Worm (Caenorhabditis elegans) whole organism, late embryonic: Measurements from ENCODE around the gene Y48A6B.3.

Source experiments
- C38D4.7 ChIP-seq: fragments of 200-800 bp; sonication (Bioruptor generic); optimal IDR thresholded peaks from 2 replicates; lab custom pipeline; 2018; ENCODE audit warnings: mild to moderate bottlenecking, missing genetic modification characterization, moderate library complexity, missing compliant biosample characterization
- K02D7.2 ChIP-seq: sonication (generic microtip); optimal IDR thresholded peaks from 2 replicates; lab custom pipeline; 2017; ENCODE audit warnings: mild to moderate bottlenecking, missing genetic modification characterization, missing compliant biosample characterization
- K09A11.1 ChIP-seq: sonication (generic microtip); optimal IDR thresholded peaks from 2 replicates; lab custom pipeline; 2017; ENCODE audit warnings: antibody characterized with exemption, mild to moderate bottlenecking, missing genetic modification characterization, missing compliant biosample characterization; ENCODE audit not compliant: insufficient read depth
- ama-1 ChIP-seq: fragments of 150-350 bp; optimal IDR thresholded peaks from 2 replicates; lab custom pipeline; 2014
- ceh-14 ChIP-seq: sonication (generic microtip); optimal IDR thresholded peaks from 2 replicates; lab custom pipeline; 2016; ENCODE audit warnings: missing genotype, missing genetic modification characterization, missing compliant biosample characterization
- ceh-19 ChIP-seq: fragments of 200-800 bp; sonication (Bioruptor generic); optimal IDR thresholded peaks from 2 replicates; lab custom pipeline; 2018; ENCODE audit warnings: mild to moderate bottlenecking, missing genetic modification characterization, missing compliant biosample characterization
- ceh-22 ChIP-seq: sonication (generic microtip); optimal IDR thresholded peaks from 2 replicates; lab custom pipeline; 2017; ENCODE audit warnings: missing biosample characterization, missing genetic modification characterization
- ceh-30 ChIP-seq: fragments of 150-350 bp; optimal IDR thresholded peaks from 2 replicates; lab custom pipeline; 2014; ENCODE audit warnings: missing biosample characterization, missing genetic modification characterization
- ceh-31 ChIP-seq: sonication (generic microtip); optimal IDR thresholded peaks from 2 replicates; lab custom pipeline; 2016; ENCODE audit warnings: missing genetic modification characterization, missing compliant biosample characterization
- ceh-45 ChIP-seq: fragments of 200-800 bp; sonication (Bioruptor generic); IDR thresholded peaks from 2 replicates; pipeline ENCODE4 v1.3.6; 2022; ENCODE audit warnings: missing genetic modification reagents, missing genetic modification characterization, missing compliant biosample characterization
- ceh-9 ChIP-seq: sonication (generic microtip); optimal IDR thresholded peaks from 2 replicates; lab custom pipeline; 2016; ENCODE audit warnings: mild to moderate bottlenecking, missing genetic modification characterization, inconsistent platforms, missing compliant biosample characterization
- dve-1 ChIP-seq: sonication (generic microtip); optimal IDR thresholded peaks from 2 replicates; lab custom pipeline; 2017; ENCODE audit warnings: antibody characterized with exemption, mild to moderate bottlenecking, missing genetic modification characterization, missing compliant biosample characterization
- elt-2 ChIP-seq: sonication (generic microtip); optimal IDR thresholded peaks from 2 replicates; lab custom pipeline; 2016; ENCODE audit warnings: missing genetic modification reagents, missing genetic modification characterization, missing compliant biosample characterization
- elt-4 ChIP-seq: sonication (generic microtip); optimal IDR thresholded peaks from 2 replicates; lab custom pipeline; 2016; ENCODE audit warnings: missing genetic modification characterization, missing compliant biosample characterization
- eyg-1 ChIP-seq: sonication (generic microtip); optimal IDR thresholded peaks from 2 replicates; lab custom pipeline; 2016; ENCODE audit warnings: missing genotype, missing genetic modification characterization, missing compliant biosample characterization
- fax-1 ChIP-seq: sonication (generic microtip); optimal IDR thresholded peaks from 2 replicates; lab custom pipeline; 2016; ENCODE audit warnings: missing genotype, missing genetic modification characterization, missing compliant biosample characterization
- fkh-6 ChIP-seq: sonication (generic microtip); optimal IDR thresholded peaks from 2 replicates; lab custom pipeline; 2016; ENCODE audit warnings: missing genetic modification characterization, missing compliant biosample characterization
- gmeb-2 ChIP-seq: sonication (generic microtip); optimal IDR thresholded peaks from 2 replicates; lab custom pipeline; 2016; ENCODE audit warnings: missing genetic modification characterization, inconsistent platforms, missing compliant biosample characterization
- hlh-13 ChIP-seq: fragments of 200-800 bp; sonication (Bioruptor generic); optimal IDR thresholded peaks from 2 replicates; lab custom pipeline; 2018; ENCODE audit warnings: mild to moderate bottlenecking, missing genetic modification characterization, missing compliant biosample characterization
- hlh-15 ChIP-seq: sonication (generic microtip); optimal IDR thresholded peaks from 2 replicates; lab custom pipeline; 2016; ENCODE audit warnings: missing genetic modification characterization, missing compliant biosample characterization
- hlh-30 ChIP-seq: sonication (generic microtip); optimal IDR thresholded peaks from 2 replicates; lab custom pipeline; 2017; ENCODE audit warnings: antibody characterized with exemption, missing genetic modification characterization, missing compliant biosample characterization; ENCODE audit not compliant: insufficient read depth
- hlh-6 ChIP-seq: sonication (generic microtip); optimal IDR thresholded peaks from 2 replicates; lab custom pipeline; 2016; ENCODE audit warnings: missing genotype, missing genetic modification characterization, missing compliant biosample characterization
- hlh-8 ChIP-seq: sonication (generic microtip); optimal IDR thresholded peaks from 2 replicates; lab custom pipeline; 2016; ENCODE audit warnings: missing genotype, missing genetic modification characterization, missing compliant biosample characterization
- lin-11 ChIP-seq: fragments of 200-800 bp; sonication (Bioruptor generic); optimal IDR thresholded peaks from 2 replicates; lab custom pipeline; 2018; ENCODE audit warnings: mild to moderate bottlenecking, missing genetic modification characterization, missing compliant biosample characterization
- nfya-1 ChIP-seq: sonication (generic microtip); optimal IDR thresholded peaks from 2 replicates; lab custom pipeline; 2017; ENCODE audit warnings: missing genetic modification characterization, mild to moderate bottlenecking, missing compliant biosample characterization, antibody characterized with exemption, moderate library complexity
- nhr-11 ChIP-seq: fragments of 150-350 bp; optimal IDR thresholded peaks from 2 replicates; lab custom pipeline; 2014; ENCODE audit warnings: missing biosample characterization, missing genetic modification characterization
- npax-4 ChIP-seq: sonication (generic microtip); optimal IDR thresholded peaks from 2 replicates; lab custom pipeline; 2016; ENCODE audit warnings: missing genetic modification characterization, missing compliant biosample characterization
- odd-2 ChIP-seq: sonication (generic microtip); optimal IDR thresholded peaks from 2 replicates; lab custom pipeline; 2017; ENCODE audit warnings: antibody characterized with exemption, mild to moderate bottlenecking, missing genetic modification characterization, missing compliant biosample characterization
- pax-1 ChIP-seq: fragments of 150-350 bp; optimal IDR thresholded peaks from 2 replicates; lab custom pipeline; 2014; ENCODE audit warnings: missing biosample characterization, missing genetic modification characterization
- pha-2 ChIP-seq: sonication (generic microtip); optimal IDR thresholded peaks from 2 replicates; lab custom pipeline; 2017; ENCODE audit warnings: mild to moderate bottlenecking, missing genetic modification characterization, missing compliant biosample characterization
- pha-4 ChIP-seq: fragments of 150-350 bp; optimal IDR thresholded peaks from 2 replicates; lab custom pipeline; 2018; ENCODE audit warnings: missing biosample characterization, missing genetic modification reagents, missing genetic modification characterization
- pqm-1 ChIP-seq: sonication (generic microtip); optimal IDR thresholded peaks from 2 replicates; lab custom pipeline; 2016; ENCODE audit warnings: missing genetic modification characterization, missing compliant biosample characterization
- pros-1 ChIP-seq: fragments of 150-350 bp; optimal IDR thresholded peaks from 2 replicates; lab custom pipeline; 2014; ENCODE audit warnings: missing biosample characterization, missing genetic modification reagents, missing genetic modification characterization
- sox-2 ChIP-seq: fragments of 200-800 bp; sonication (Bioruptor generic); IDR thresholded peaks from 2 replicates; pipeline ENCODE4 v1.3.6; 2022; ENCODE audit warnings: missing genetic modification reagents, missing genetic modification characterization, missing compliant biosample characterization
- syd-9 ChIP-seq: sonication (generic microtip); optimal IDR thresholded peaks from 2 replicates; lab custom pipeline; 2016; ENCODE audit warnings: mild to moderate bottlenecking, missing genetic modification characterization, moderate library complexity, missing compliant biosample characterization
- tbx-2 ChIP-seq: sonication (generic microtip); optimal IDR thresholded peaks from 2 replicates; lab custom pipeline; 2016; ENCODE audit warnings: missing genetic modification characterization, missing compliant biosample characterization
- unc-42 ChIP-seq: sonication (generic microtip); optimal IDR thresholded peaks from 2 replicates; lab custom pipeline; 2016; ENCODE audit warnings: missing genotype, missing genetic modification characterization, missing compliant biosample characterization
- unc-86 ChIP-seq: sonication (generic microtip); optimal IDR thresholded peaks from 2 replicates; lab custom pipeline; 2016; ENCODE audit warnings: missing genetic modification characterization, missing compliant biosample characterization

Y48A6B.3 gene

DNA sequence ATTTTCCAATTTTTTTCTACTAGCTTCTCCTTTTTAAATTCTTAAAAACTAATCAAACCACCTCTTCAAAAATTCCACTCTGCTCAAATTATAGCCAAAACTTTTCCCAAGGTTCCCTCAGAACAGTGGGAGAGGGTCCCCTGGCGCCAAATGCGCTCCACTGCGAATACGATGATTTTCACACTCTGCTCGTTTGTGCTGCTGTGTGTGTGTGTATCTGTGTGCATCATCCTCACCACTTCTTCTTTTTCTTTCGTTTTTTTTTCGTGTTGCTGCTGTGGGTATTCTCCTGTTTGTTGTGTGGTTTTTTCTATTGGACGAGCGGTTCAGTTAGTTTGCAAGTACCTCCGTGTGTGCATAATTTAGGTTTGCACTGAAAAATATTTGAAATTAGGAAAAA lies 31.2 kb downstream of the Y48A6B.3 start:
- TF ChIP-seq ceh-31 (tag; lab: Kevin White, UChicago) (peak; percentile 5), unc-42 (tag; lab: Kevin White, UChicago) (peak; percentile 26), tbx-2 (tag; lab: Kevin White, UChicago) (peak; percentile 25), eyg-1 (tag; lab: Kevin White, UChicago) (no peak), odd-2 (tag; lab: Kevin White, UChicago) (no peak), nfya-1 (tag; lab: Kevin White, UChicago) (peak; percentile 30)

DNA sequence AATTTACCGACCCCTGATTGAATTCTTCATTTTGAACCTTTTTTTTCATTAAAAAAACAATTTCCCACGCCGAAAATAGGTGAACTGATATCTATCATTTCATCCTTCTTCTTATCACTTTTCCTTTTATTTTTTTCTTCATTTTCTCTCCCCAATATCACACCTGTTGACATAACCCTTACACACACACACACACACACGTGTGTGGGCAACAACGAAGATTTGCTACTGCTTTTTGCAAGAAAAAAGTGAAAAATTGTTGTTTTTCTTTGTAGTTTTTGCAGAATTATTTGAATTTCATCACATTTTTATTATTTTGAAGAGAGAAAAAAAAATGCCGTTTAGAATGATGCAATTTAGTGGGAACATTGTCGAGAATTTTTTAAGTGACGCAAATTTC lies 32.6 kb downstream of the Y48A6B.3 start:
- TF ChIP-seq hlh-8 (tag; lab: Kevin White, UChicago) (no peak), fax-1 (tag; lab: Kevin White, UChicago) (no peak), pax-1 (tag; lab: Kevin White, UChicago) (no peak), syd-9 (no peak), fkh-6 (tag; lab: Kevin White, UChicago) (no peak), dve-1 (tag; lab: Kevin White, UChicago) (no peak), ceh-31 (tag; lab: Kevin White, UChicago) (no peak), lin-11 (tag; lab: Kevin White, UChicago) (no peak), eyg-1 (tag; lab: Kevin White, UChicago) (no peak), hlh-13 (GFP tag; lab: Kevin White, UChicago) (no peak), ceh-30 (no peak), ceh-22 (tag; lab: Kevin White, UChicago) (no peak), sox-2 (GFP tag; lab: Robert Waterston, UW) (no peak), pqm-1 (tag; lab: Kevin White, UChicago) (no peak), pros-1 (tag; lab: Kevin White, UChicago) (no peak)

DNA sequence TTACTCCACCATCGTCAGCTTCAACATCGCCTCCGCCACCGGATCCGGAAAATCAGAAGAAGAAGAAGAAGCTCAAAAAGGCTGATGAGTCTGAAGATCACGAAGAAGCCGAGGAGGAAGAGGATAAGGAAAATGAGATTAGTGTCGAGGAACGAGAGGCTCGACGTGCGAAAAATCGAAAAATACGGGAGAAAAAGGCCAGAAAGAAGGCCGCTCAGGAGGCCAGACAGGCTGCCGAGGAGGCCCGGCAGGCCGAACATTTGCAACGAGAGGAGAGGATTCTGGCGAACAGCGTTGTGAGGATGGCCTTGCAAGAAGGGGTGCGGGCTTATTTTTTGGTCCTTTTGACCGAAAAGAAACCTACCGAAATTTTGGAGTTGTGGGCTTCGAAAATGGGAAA lies 37.2 kb downstream of the Y48A6B.3 start:
- TF ChIP-seq syd-9 (no peak), ceh-9 (tag; lab: Kevin White, UChicago) (no peak), hlh-30 (tag; lab: Kevin White, UChicago) (no peak), K09A11.1 (tag; lab: Kevin White, UChicago) (no peak), ceh-19 (GFP tag; lab: Kevin White, UChicago) (no peak), pha-2 (tag; lab: Kevin White, UChicago) (no peak), K02D7.2 (tag; lab: Kevin White, UChicago) (no peak), lin-11 (tag; lab: Kevin White, UChicago) (no peak), nhr-11 (tag; lab: Kevin White, UChicago) (no peak), C38D4.7 (GFP tag; lab: Kevin White, UChicago) (no peak), pqm-1 (tag; lab: Kevin White, UChicago) (no peak), gmeb-2 (tag; lab: Kevin White, UChicago) (no peak), elt-2 (tag; lab: Kevin White, UChicago) (no peak), ama-1 (no peak), npax-4 (tag; lab: Kevin White, UChicago) (no peak), unc-86 (no peak), hlh-8 (tag; lab: Kevin White, UChicago) (no peak), ceh-30 (no peak), pha-4 (no peak), nfya-1 (tag; lab: Kevin White, UChicago) (no peak)

DNA sequence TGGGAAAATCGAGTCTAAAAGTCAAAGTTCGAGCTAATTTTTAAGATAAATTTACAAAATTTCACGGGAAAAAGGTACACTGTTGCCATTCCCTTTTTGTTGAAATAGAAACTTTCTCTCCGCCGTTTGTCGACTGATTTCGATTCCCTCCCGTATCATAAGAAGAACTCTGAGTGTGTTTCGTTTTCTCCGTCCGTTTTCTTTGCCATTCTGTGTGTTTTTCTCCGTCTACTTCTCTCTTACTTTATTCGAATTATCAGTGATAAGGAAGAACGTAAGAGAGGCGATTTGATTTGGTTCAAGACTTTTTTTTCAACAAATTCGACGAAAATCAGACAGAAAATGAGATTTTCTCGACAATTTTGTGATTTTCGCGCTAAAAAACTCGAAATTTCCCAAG lies 38.5 kb downstream of the Y48A6B.3 start:
- TF ChIP-seq fax-1 (tag; lab: Kevin White, UChicago) (no peak), nhr-11 (tag; lab: Kevin White, UChicago) (no peak), ceh-45 (no peak), ama-1 (no peak), hlh-8 (tag; lab: Kevin White, UChicago) (no peak), elt-4 (tag; lab: Kevin White, UChicago) (no peak), hlh-15 (tag; lab: Kevin White, UChicago) (no peak), pha-2 (tag; lab: Kevin White, UChicago) (no peak), ceh-14 (tag; lab: Kevin White, UChicago) (no peak), hlh-6 (tag; lab: Kevin White, UChicago) (no peak), K09A11.1 (tag; lab: Kevin White, UChicago) (no peak)
